Fruit fly (Drosophila melanogaster): Measurements from ENCODE around the gene Eig71Ef.

Eig71Ef gene

DNA sequence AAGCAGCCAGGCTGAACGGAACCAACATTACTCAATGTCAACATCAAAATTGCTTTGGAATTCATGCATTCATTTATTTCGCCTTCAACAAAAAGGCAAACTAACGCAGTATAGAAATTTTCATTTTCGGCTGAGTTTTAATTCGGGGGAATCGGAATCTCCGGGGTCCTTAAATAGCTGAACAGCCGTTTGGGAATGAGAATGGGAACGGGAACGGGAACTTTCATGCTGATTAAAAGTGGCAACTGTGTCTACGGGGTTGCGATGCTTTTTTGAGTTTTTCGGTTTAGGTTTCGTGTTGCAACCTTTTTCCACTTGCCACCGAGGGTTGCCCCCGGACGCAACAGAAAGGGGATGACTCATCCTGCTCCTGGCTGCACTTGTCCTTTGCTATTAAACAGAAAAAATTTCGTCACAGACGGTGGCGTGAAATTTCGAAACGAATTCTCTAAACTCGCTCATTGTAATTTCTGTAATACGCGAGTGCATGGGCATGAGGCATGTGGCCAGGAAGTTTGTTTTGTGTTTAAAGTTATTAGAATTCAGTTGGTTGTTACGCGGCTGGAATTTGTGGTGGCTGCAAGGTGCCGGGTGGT is 7.1 kb upstream of the Eig71Ef start:
- TF ChIP-seq achi (GFP tag; optimal IDR thresholded peaks at IDR 0.05) (no peak), fkh (GFP tag; optimal IDR thresholded peaks at IDR 0.05) (no peak), spab (GFP tag; optimal IDR thresholded peaks at IDR 0.05) (no peak), Ets21C (GFP tag; optimal IDR thresholded peaks at IDR 0.05) (no peak), fd85E (GFP tag; optimal IDR thresholded peaks at IDR 0.05) (no peak), CG8319 (GFP tag; optimal IDR thresholded peaks at IDR 0.05) (no peak), CG10631 (GFP tag; optimal IDR thresholded peaks at IDR 0.05) (no peak), svp (GFP tag) (no peak), dsx (GFP tag; optimal IDR thresholded peaks at IDR 0.05; ENCODE audit: poor library complexity, severe bottlenecking) (no peak), CG32006 (GFP tag; optimal IDR thresholded peaks at IDR 0.05) (no peak), CG6854 (GFP tag; optimal IDR thresholded peaks at IDR 0.05) (no peak), CG9139 (GFP tag; optimal IDR thresholded peaks at IDR 0.05) (no peak), CG11294 (GFP tag; IDR thresholded peaks at IDR 0.05) (no peak), Sox14 (GFP tag; optimal IDR thresholded peaks at IDR 0.05) (no peak)

- no peak for TF ChIP-seq achi (GFP tag; optimal IDR thresholded peaks at IDR 0.05)
These were observed 5.3 kb upstream of the Eig71Ef start for dm6 chr3L:15662510-15662909.

dm6 chr3L:15661567-15661966 is 4.4 kb upstream of the Eig71Ef start, which contains the start of gene CG43082:
CG43082 (plus strand) TSS chr3L:15661867.
- TF ChIP-seq achi (GFP tag; optimal IDR thresholded peaks at IDR 0.05) (no peak), CG11902 (GFP tag; optimal IDR thresholded peaks at IDR 0.05) (no peak), salr (GFP tag; optimal IDR thresholded peaks at IDR 0.05) (no peak), net (GFP tag; optimal IDR thresholded peaks at IDR 0.05) (no peak), cyc (GFP tag; optimal IDR thresholded peaks at IDR 0.05) (no peak), CG9139 (GFP tag; optimal IDR thresholded peaks at IDR 0.05) (no peak), CG1621 (tag; optimal IDR thresholded peaks at IDR 0.05) (no peak), CG7368 (GFP tag; optimal IDR thresholded peaks at IDR 0.05) (no peak), Gug (GFP tag; IDR thresholded peaks at IDR 0.05) (no peak), CG31627 (GFP tag; optimal IDR thresholded peaks at IDR 0.05) (no peak), Met (GFP tag; optimal IDR thresholded peaks at IDR 0.05) (no peak), eg (GFP tag; IDR thresholded peaks at IDR 0.05) (no peak), CG16779 (tag; optimal IDR thresholded peaks at IDR 0.05) (no peak)

DNA sequence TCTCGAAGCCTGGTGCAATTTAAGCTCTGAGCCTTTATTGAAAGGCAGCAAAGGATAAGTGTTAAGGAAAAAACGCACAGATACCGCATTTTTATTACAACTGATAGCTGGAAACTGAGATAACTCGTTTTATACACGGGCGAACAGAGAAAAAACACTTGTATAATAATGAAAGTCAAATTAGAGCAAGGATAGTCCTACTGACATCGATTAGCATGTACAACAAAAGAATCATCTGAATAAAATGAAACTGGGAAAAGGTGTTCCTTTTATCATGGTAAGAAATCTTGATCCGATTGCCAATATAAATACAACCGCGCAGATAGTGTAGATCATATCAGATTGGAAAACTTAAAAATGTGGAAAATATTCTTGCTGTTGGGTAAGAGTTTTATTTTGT is 3.7 kb upstream of the Eig71Ef start, which contains the start of the genes Eig71Ej and Eig71Ek:
Gene Eig71Ej (minus strand): TSS at position 101 of the 400 bp plus-strand sequence.
Gene Eig71Ek (plus strand): TSS at position 334 of the 400 bp plus-strand sequence.
- TF ChIP-seq fd85E (GFP tag; optimal IDR thresholded peaks at IDR 0.05) (no peak), Met (GFP tag; optimal IDR thresholded peaks at IDR 0.05) (no peak), acj6 (GFP tag; optimal IDR thresholded peaks at IDR 0.05) (no peak), Hr38 (GFP tag; optimal IDR thresholded peaks at IDR 0.05) (no peak), Eip93F (GFP tag; optimal IDR thresholded peaks at IDR 0.05) (no peak), esn (GFP tag; optimal IDR thresholded peaks at IDR 0.05) (no peak), Smox (GFP tag; optimal IDR thresholded peaks at IDR 0.05) (no peak), Hr4 (GFP tag; optimal IDR thresholded peaks at IDR 0.05) (no peak)

- TF ChIP-seq fkh (GFP tag; optimal IDR thresholded peaks at IDR 0.05): no peak
- TF ChIP-seq Lpt (GFP tag; optimal IDR thresholded peaks at IDR 0.05): no peak
- TF ChIP-seq pdm3 (GFP tag; optimal IDR thresholded peaks at IDR 0.05): no peak
- no peak for TF ChIP-seq CG8119 (GFP tag; IDR thresholded peaks at IDR 0.05)
- TF ChIP-seq dac (GFP tag; optimal IDR thresholded peaks at IDR 0.05): no peak
- no peak for TF ChIP-seq CG11902 (GFP tag; optimal IDR thresholded peaks at IDR 0.05)
- no peak for TF ChIP-seq eg (GFP tag; IDR thresholded peaks at IDR 0.05)
- TF ChIP-seq net (GFP tag; optimal IDR thresholded peaks at IDR 0.05): no peak
- no peak for TF ChIP-seq Gug (GFP tag; IDR thresholded peaks at IDR 0.05)
- TF ChIP-seq CG6792 (GFP tag; optimal IDR thresholded peaks at IDR 0.05): no peak
- TF ChIP-seq OdsH (GFP tag; optimal IDR thresholded peaks at IDR 0.05): no peak
These were observed 2.2 kb upstream of the Eig71Ef start, which contains the start of the genes Eig71Eh and Eig71Ei for dm6 chr3L:15659341-15659740. Eig71Eh (minus strand) TSS chr3L:15659441. Eig71Ei (plus strand) TSS chr3L:15659707.
